Worm (Caenorhabditis elegans) whole organism, L4 larva: Measurements from ENCODE around the gene T12G3.2.

Experiments
- D1046.2 ChIP-seq: fragments of 200-800 bp; sonication (Bioruptor generic); IDR thresholded peaks from 2 replicates; pipeline ENCODE4 v1.3.6; 2022; ENCODE audit warnings: missing genetic modification characterization, missing compliant biosample characterization
- F37D6.2 ChIP-seq: sonication (generic microtip); optimal IDR thresholded peaks from 2 replicates; lab custom pipeline; 2016; ENCODE audit warnings: mild to moderate bottlenecking, missing genetic modification characterization, missing compliant biosample characterization
- R02D3.7 ChIP-seq: fragments of 150-350 bp; sonication (generic microtip); optimal IDR thresholded peaks from 3 replicates; lab custom pipeline; 2014; ENCODE audit warnings: missing biosample characterization, missing genetic modification characterization
- Y105C5A.15 ChIP-seq: fragments of 200-800 bp; sonication (Bioruptor generic); IDR thresholded peaks from 2 replicates; pipeline ENCODE4 v1.3.6; 2022; ENCODE audit warnings: missing genetic modification characterization, missing compliant biosample characterization
- Y5F2A.4 ChIP-seq: fragments of 200-800 bp; sonication (Bioruptor generic); optimal IDR thresholded peaks from 2 replicates; lab custom pipeline; 2018; ENCODE audit warnings: mild to moderate bottlenecking, missing genetic modification characterization, missing compliant biosample characterization
- aha-1 ChIP-seq: fragments of 150-350 bp; peaks from one replicate; lab custom pipeline; 2014; ENCODE audit warnings: missing biosample characterization, missing genetic modification characterization
- ama-1 ChIP-seq: fragments of 150-350 bp; optimal IDR thresholded peaks from 2 replicates; lab custom pipeline; 2014; ENCODE audit warnings: inconsistent platforms, mixed read lengths
- ceh-32 ChIP-seq: sonication (generic microtip); optimal IDR thresholded peaks from 2 replicates; lab custom pipeline; 2016; ENCODE audit warnings: mild to moderate bottlenecking, missing genetic modification characterization, missing compliant biosample characterization; ENCODE audit not compliant: poor library complexity
- ceh-62 ChIP-seq: sonication (generic microtip); optimal IDR thresholded peaks from 2 replicates; lab custom pipeline; 2017; ENCODE audit warnings: missing biosample characterization, missing genetic modification characterization
- cey-2 ChIP-seq: sonication (generic microtip); optimal IDR thresholded peaks from 3 replicates; lab custom pipeline; 2017; ENCODE audit warnings: missing genetic modification characterization, mild to moderate bottlenecking, missing compliant biosample characterization, antibody characterized with exemption, borderline replicate concordance; ENCODE audit not compliant: insufficient read depth
- daf-16 ChIP-seq, 3 experiments: sonication (generic microtip); optimal IDR thresholded peaks; 2 replicates each; lab custom pipeline; 2016 to 2017; ENCODE audit warnings: missing genetic modification characterization in 3 of 3, missing genetic modification reagents in 3 of 3, mild to moderate bottlenecking in 2 of 3, missing compliant biosample characterization in 2 of 3, missing biosample characterization in 1 of 3, moderate library complexity in 1 of 3
- daf-8 ChIP-seq: fragments of 200-800 bp; sonication (Bioruptor generic); IDR thresholded peaks from 2 replicates; pipeline ENCODE4 v1.3.6; 2022; ENCODE audit warnings: missing genetic modification characterization, missing compliant biosample characterization
- dmd-6 ChIP-seq: fragments of 200-800 bp; sonication (Bioruptor generic); IDR thresholded peaks from 2 replicates; pipeline ENCODE4 v1.3.6; 2022; ENCODE audit warnings: missing genetic modification reagents, missing genetic modification characterization, missing compliant biosample characterization
- dpl-1 ChIP-seq: fragments of 150-350 bp; optimal IDR thresholded peaks from 2 replicates; lab custom pipeline; 2014; ENCODE audit warnings: missing biosample characterization, missing genetic modification reagents, missing genetic modification characterization
- duxl-1 ChIP-seq: sonication (generic microtip); optimal IDR thresholded peaks from 2 replicates; lab custom pipeline; 2016; ENCODE audit warnings: mild to moderate bottlenecking, missing genetic modification characterization, moderate library complexity, missing compliant biosample characterization; ENCODE audit not compliant: poor library complexity
- egl-27 ChIP-seq: sonication (generic microtip); optimal IDR thresholded peaks from 3 replicates; lab custom pipeline; 2017; ENCODE audit warnings: missing biosample characterization, missing genetic modification reagents, missing genetic modification characterization
- egl-43 ChIP-seq: fragments of 200-800 bp; sonication (Bioruptor generic); IDR thresholded peaks from 2 replicates; pipeline ENCODE4 v1.3.6; 2022; ENCODE audit warnings: missing genetic modification reagents, missing genetic modification characterization, missing compliant biosample characterization
- fos-1 ChIP-seq: fragments of 150-350 bp; optimal IDR thresholded peaks from 2 replicates; lab custom pipeline; 2014; ENCODE audit warnings: missing biosample characterization, missing genetic modification characterization
- hlh-11 ChIP-seq: fragments of 200-800 bp; sonication (Bioruptor generic); optimal IDR thresholded peaks from 2 replicates; lab custom pipeline; 2018; ENCODE audit warnings: mild to moderate bottlenecking, missing genetic modification characterization, missing compliant biosample characterization
- hlh-30 ChIP-seq: sonication (generic microtip); optimal IDR thresholded peaks from 2 replicates; lab custom pipeline; 2017; ENCODE audit warnings: antibody characterized with exemption, mild to moderate bottlenecking, missing genetic modification characterization, missing compliant biosample characterization; ENCODE audit not compliant: insufficient read depth
- lin-1 ChIP-seq: fragments of 200-800 bp; sonication (Bioruptor generic); IDR thresholded peaks from 2 replicates; pipeline ENCODE4 v1.3.6; 2022; ENCODE audit warnings: missing genetic modification reagents, missing genetic modification characterization, missing compliant biosample characterization
- lin-13 ChIP-seq: fragments of 150-350 bp; optimal IDR thresholded peaks from 2 replicates; lab custom pipeline; 2014; ENCODE audit warnings: missing biosample characterization, missing genetic modification reagents, missing genetic modification characterization
- lin-38 ChIP-seq: fragments of 200-800 bp; sonication (Bioruptor generic); IDR thresholded peaks from 2 replicates; pipeline ENCODE4 v1.3.6; 2022; ENCODE audit warnings: missing genetic modification reagents, missing genetic modification characterization, missing compliant biosample characterization
- lin-39 ChIP-seq: fragments of 150-350 bp; optimal IDR thresholded peaks from 2 replicates; lab custom pipeline; 2014; ENCODE audit warnings: missing biosample characterization, missing genetic modification reagents, missing genetic modification characterization
- lir-3 ChIP-seq: sonication (generic microtip); optimal IDR thresholded peaks from 2 replicates; lab custom pipeline; 2016; ENCODE audit warnings: mild to moderate bottlenecking, missing genetic modification characterization, missing compliant biosample characterization
- lsy-2 ChIP-seq, 2 experiments: fragments of 150-350 bp in 1 of 2; sonication (generic microtip) in 1 of 2; optimal IDR thresholded peaks; 2 replicates each; lab custom pipeline; 2014 to 2017; ENCODE audit warnings: missing biosample characterization in 2 of 2, missing genetic modification characterization in 2 of 2
- mdl-1 ChIP-seq, 2 experiments: fragments of 150-350 bp in 1 of 2; sonication (generic microtip) in 1 of 2; optimal IDR thresholded peaks; 2 replicates each; lab custom pipeline; 2014 to 2017; ENCODE audit warnings: missing biosample characterization in 2 of 2, missing genetic modification characterization in 2 of 2
- mdt-29 ChIP-seq: fragments of 200-800 bp; sonication (Bioruptor generic); IDR thresholded peaks from 2 replicates; pipeline ENCODE4 v1.3.6; 2022; ENCODE audit warnings: missing genetic modification reagents, missing genetic modification characterization, missing compliant biosample characterization
- mep-1 ChIP-seq: fragments of 150-350 bp; sonication (generic microtip); optimal IDR thresholded peaks from 3 replicates; lab custom pipeline; 2014; ENCODE audit warnings: missing biosample characterization, missing genetic modification characterization
- mxl-2 ChIP-seq: fragments of 200-800 bp; sonication (Bioruptor generic); conservative IDR thresholded peaks from 2 replicates; pipeline ENCODE4 v1.3.6; 2022; ENCODE audit warnings: missing genetic modification reagents, missing genetic modification characterization, missing compliant biosample characterization
- mxl-3 ChIP-seq: fragments of 200-800 bp; sonication (Bioruptor generic); optimal IDR thresholded peaks from 2 replicates; lab custom pipeline; 2018; ENCODE audit warnings: mild to moderate bottlenecking, missing genetic modification characterization, missing compliant biosample characterization
- nhr-11 ChIP-seq: fragments of 150-350 bp; optimal IDR thresholded peaks from 2 replicates; lab custom pipeline; 2014; ENCODE audit warnings: missing biosample characterization, missing genetic modification characterization
- nhr-237 ChIP-seq: sonication (generic microtip); optimal IDR thresholded peaks from 2 replicates; lab custom pipeline; 2017; ENCODE audit warnings: missing biosample characterization, missing genetic modification characterization
- nhr-28 ChIP-seq: fragments of 150-350 bp; optimal IDR thresholded peaks from 2 replicates; lab custom pipeline; 2014; ENCODE audit warnings: missing biosample characterization, missing genetic modification characterization
- nhr-77 ChIP-seq: fragments of 150-350 bp; optimal IDR thresholded peaks from 2 replicates; lab custom pipeline; 2014; ENCODE audit warnings: missing biosample characterization, missing genetic modification characterization
- pha-4 ChIP-seq, 2 experiments: fragments of 150-350 bp in 1 of 2; fragments of 200-800 bp in 1 of 2; sonication (Bioruptor generic) in 1 of 2; IDR thresholded peaks in 1 of 2; optimal IDR thresholded peaks in 1 of 2; 2 replicates each; pipeline versions ENCODE4 v1.3.6 to Lab custom; 2014 to 2022; ENCODE audit warnings: missing genetic modification characterization in 2 of 2, missing genetic modification reagents in 2 of 2, missing biosample characterization in 1 of 2, missing compliant biosample characterization in 1 of 2
- pqm-1 ChIP-seq: sonication (generic microtip); optimal IDR thresholded peaks from 2 replicates; lab custom pipeline; 2017; ENCODE audit warnings: missing biosample characterization, missing genetic modification characterization
- saeg-2 ChIP-seq: fragments of 200-800 bp; sonication (Bioruptor generic); IDR thresholded peaks from 2 replicates; pipeline ENCODE4 v1.3.6; 2022; ENCODE audit warnings: missing genetic modification reagents, missing genetic modification characterization, missing compliant biosample characterization
- skn-1 ChIP-seq: fragments of 150-350 bp; optimal IDR thresholded peaks from 2 replicates; lab custom pipeline; 2014; ENCODE audit warnings: missing biosample characterization, missing genetic modification characterization
- spr-1 ChIP-seq: sonication (generic microtip); optimal IDR thresholded peaks from 2 replicates; lab custom pipeline; 2016; ENCODE audit warnings: mild to moderate bottlenecking, missing genetic modification characterization, missing compliant biosample characterization
- spr-3 ChIP-seq: fragments of 200-800 bp; sonication (Bioruptor generic); optimal IDR thresholded peaks from 2 replicates; lab custom pipeline; 2018; ENCODE audit warnings: mild to moderate bottlenecking, missing genetic modification characterization, missing compliant biosample characterization
- unc-39 ChIP-seq: sonication (generic microtip); optimal IDR thresholded peaks from 2 replicates; lab custom pipeline; 2017; ENCODE audit warnings: missing biosample characterization, missing genetic modification characterization
- unc-62 ChIP-seq, 3 experiments: fragments of 150-350 bp in 1 of 3; sonication (generic microtip); optimal IDR thresholded peaks in 2 of 3; peaks in 1 of 3; 1 replicate in 1 of 3; 2 replicates in 2 of 3; lab custom pipeline; 2014 to 2017; ENCODE audit warnings: missing biosample characterization in 3 of 3, missing genetic modification characterization in 3 of 3, missing genetic modification reagents in 3 of 3, missing genotype in 1 of 3
- zfp-2 ChIP-seq: sonication (generic microtip); optimal IDR thresholded peaks from 2 replicates; lab custom pipeline; 2016; ENCODE audit warnings: mild to moderate bottlenecking, missing genetic modification characterization, missing compliant biosample characterization

The T12G3.2 gene

DNA sequence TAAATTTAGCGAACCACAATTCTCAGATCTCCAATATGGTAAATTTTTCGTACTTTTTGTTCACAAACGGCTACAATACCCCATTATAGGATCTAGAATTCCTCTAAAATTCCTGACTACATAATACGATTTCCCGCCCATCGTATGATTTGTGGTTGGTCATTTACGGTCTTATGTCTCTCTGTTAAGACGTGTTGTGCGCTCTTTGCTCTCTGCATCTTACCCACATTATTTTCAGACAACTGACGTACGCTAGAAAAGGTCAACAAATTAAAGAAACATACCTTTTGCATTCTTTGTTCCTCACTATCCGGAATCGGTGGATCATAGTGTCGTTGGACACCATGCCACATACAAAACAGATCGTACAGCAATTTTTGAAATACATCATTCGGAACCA is 3.7 kb downstream of the T12G3.2 start (continued):
- TF ChIP-seq zfp-2 (no peak), fos-1 (no peak), lsy-2 (tag; optimal IDR thresholded peaks at IDR 0.05; lab: Kevin White, UChicago) (no peak), lin-39 (tag; lab: Kevin White, UChicago) (no peak), nhr-237 (tag; lab: Kevin White, UChicago) (no peak), pha-4 (GFP tag; IDR thresholded peaks at IDR 0.05; lab: Robert Waterston, UW) (no peak), pha-4 (tag; optimal IDR thresholded peaks at IDR 0.05; lab: Kevin White, UChicago) (no peak), Y105C5A.15 (GFP tag; lab: Robert Waterston, UW) (no peak), ceh-62 (tag; lab: Kevin White, UChicago) (no peak), ceh-32 (tag; lab: Kevin White, UChicago) (no peak), mdl-1 (tag; optimal IDR thresholded peaks at IDR 0.05; lab: Kevin White, UChicago) (no peak), D1046.2 (no peak), daf-16 (GFP tag; optimal IDR thresholded peaks at IDR 0.05; lab: Kevin White, UChicago) (no peak), daf-16 (tag; optimal IDR thresholded peaks at IDR 0.05; lab: Kevin White, UChicago) (peak; percentile 52), unc-62 (GFP tag; optimal IDR thresholded peaks at IDR 0.05 in 1 of 2; lab: Kevin White, UChicago) (no peak), unc-62 (tag; optimal IDR thresholded peaks at IDR 0.05; lab: Kevin White, UChicago) (no peak), nhr-28 (peak; percentile 90), mxl-2 (GFP tag; lab: Robert Waterston, UW) (no peak), duxl-1 (tag; lab: Kevin White, UChicago) (no peak), spr-1 (no peak), spr-3 (GFP tag; lab: Kevin White, UChicago) (no peak), saeg-2 (GFP tag; lab: Robert Waterston, UW) (no peak), lin-1 (GFP tag; lab: Robert Waterston, UW) (no peak), hlh-30 (tag; lab: Kevin White, UChicago) (peak; percentile 11), lin-13 (GFP tag; lab: Kevin White, UChicago) (no peak), egl-27 (tag; lab: Kevin White, UChicago) (no peak), aha-1 (tag; lab: Kevin White, UChicago) (no peak), mdt-29 (GFP tag; lab: Robert Waterston, UW) (no peak), Y5F2A.4 (GFP tag; lab: Kevin White, UChicago) (no peak), dpl-1 (GFP tag; lab: Kevin White, UChicago) (no peak), mep-1 (tag; lab: Kevin White, UChicago) (no peak), lir-3 (tag; lab: Kevin White, UChicago) (no peak), mxl-3 (no peak), nhr-77 (tag; lab: Kevin White, UChicago) (peak; percentile 60), F37D6.2 (no peak), ama-1 (no peak), egl-43 (GFP tag; lab: Robert Waterston, UW) (no peak), skn-1 (tag; lab: Kevin White, UChicago) (no peak), dmd-6 (GFP tag; lab: Robert Waterston, UW) (peak; percentile 41; the same call in 1 of the 2 replicates), R02D3.7 (tag; lab: Kevin White, UChicago) (no peak), cey-2 (tag; lab: Kevin White, UChicago) (no peak), unc-39 (tag; lab: Kevin White, UChicago) (no peak), hlh-11 (tag; lab: Kevin White, UChicago) (peak; percentile 43), lin-38 (no peak), nhr-11 (tag; lab: Kevin White, UChicago) (no peak), daf-8 (GFP tag; lab: Robert Waterston, UW) (no peak), pqm-1 (tag; lab: Kevin White, UChicago) (peak; percentile 13)
